Worm (Caenorhabditis elegans): ENCODE data around the gene srlf-22.

- TF ChIP-seq hlh-26 (GFP tag; conservative IDR thresholded peaks at IDR 0.05) (no peak), nhr-179 (tag; optimal IDR thresholded peaks at IDR 0.05) (no peak), F52B5.7 (tag; optimal IDR thresholded peaks at IDR 0.05) (no peak), bed-2 (GFP tag; IDR thresholded peaks at IDR 0.05) (no peak)
These were observed 24.2 kb upstream of the srlf-22 start, which contains the start of gene T02B11.3 for ce11 chrV:866729-867128.
